Fruit fly (Drosophila melanogaster) whole organism, embryonic: Measurements from ENCODE around the gene CG34462.

Experiments used
- Bteb2 ChIP-seq: fragments of 200-800 bp; sonication (Bioruptor generic); optimal IDR thresholded peaks from 2 replicates; lab custom pipeline; 2016; ENCODE audit warnings: missing biosample characterization, missing genetic modification characterization
- CG10209 ChIP-seq: fragments of 200-800 bp; sonication (Bioruptor generic); optimal IDR thresholded peaks from 3 replicates; lab custom pipeline; 2017; ENCODE audit warnings: missing biosample characterization, mild to moderate bottlenecking, missing genetic modification characterization, missing genetic modification reagents
- CG10267 ChIP-seq: fragments of 200-800 bp; sonication (Bioruptor generic); optimal IDR thresholded peaks from 2 replicates; lab custom pipeline; 2018; ENCODE audit warnings: missing biosample characterization, mild to moderate bottlenecking, missing genetic modification characterization, moderate library complexity
- CG10274 ChIP-seq: fragments of 200-800 bp; sonication (Bioruptor generic); optimal IDR thresholded peaks from 3 replicates; lab custom pipeline; 2017; ENCODE audit warnings: missing biosample characterization, mild to moderate bottlenecking, missing genetic modification characterization
- CG11093 ChIP-seq: fragments of 200-800 bp; sonication (Bioruptor generic); IDR thresholded peaks from 3 replicates; pipeline ENCODE4 v1.3.6; 2022; ENCODE audit warnings: missing biosample characterization, missing genetic modification characterization
- CG12155 ChIP-seq: fragments of 200-800 bp; sonication (Bioruptor generic); optimal IDR thresholded peaks from 3 replicates; lab custom pipeline; 2016; ENCODE audit warnings: missing biosample characterization, missing genetic modification characterization
- CG13123 ChIP-seq: fragments of 200-800 bp; sonication (Bioruptor generic); optimal IDR thresholded peaks from 2 replicates; lab custom pipeline; 2016; ENCODE audit warnings: missing biosample characterization, missing genetic modification characterization
- CG13894 ChIP-seq: fragments of 200-800 bp; sonication (Bioruptor generic); optimal IDR thresholded peaks from 3 replicates; lab custom pipeline; 2018; ENCODE audit warnings: missing biosample characterization, mild to moderate bottlenecking, missing genetic modification characterization, moderate library complexity
- CG14014 ChIP-seq: fragments of 200-800 bp; sonication (Bioruptor generic); IDR thresholded peaks from 2 replicates; pipeline ENCODE4 v1.3.6; 2022; ENCODE audit warnings: missing biosample characterization, missing genetic modification characterization
- CG14965 ChIP-seq: fragments of 200-800 bp; sonication (Bioruptor generic); optimal IDR thresholded peaks from 2 replicates; lab custom pipeline; 2016; ENCODE audit warnings: missing biosample characterization, missing genetic modification characterization, borderline replicate concordance
- CG16815 ChIP-seq: fragments of 200-800 bp; sonication (Bioruptor generic); optimal IDR thresholded peaks from 3 replicates; lab custom pipeline; 2017; ENCODE audit warnings: missing biosample characterization, mild to moderate bottlenecking, missing genetic modification characterization
- CG17359 ChIP-seq: fragments of 200-800 bp; sonication (Bioruptor generic); optimal IDR thresholded peaks from 3 replicates; lab custom pipeline; 2018; ENCODE audit warnings: missing biosample characterization, mild to moderate bottlenecking, missing genetic modification characterization, moderate library complexity
- CG17361 ChIP-seq: fragments of 200-800 bp; sonication (Bioruptor generic); IDR thresholded peaks from 3 replicates; pipeline ENCODE4 v1.3.6; 2022; ENCODE audit warnings: missing biosample characterization, missing genetic modification characterization
- CG18619 ChIP-seq: fragments of 200-800 bp; sonication (Bioruptor generic); optimal IDR thresholded peaks from 3 replicates; lab custom pipeline; 2017; ENCODE audit warnings: missing biosample characterization, mild to moderate bottlenecking, missing genetic modification characterization
- CG18764 ChIP-seq: fragments of 200-800 bp; sonication (Bioruptor generic); optimal IDR thresholded peaks from 3 replicates; lab custom pipeline; 2016; ENCODE audit warnings: missing biosample characterization, missing genetic modification characterization
- CG2116 ChIP-seq: fragments of 200-800 bp; sonication (Bioruptor generic); optimal IDR thresholded peaks from 3 replicates; lab custom pipeline; 2018; ENCODE audit warnings: missing biosample characterization, mild to moderate bottlenecking, missing genetic modification characterization
- CG32772 ChIP-seq: fragments of 200-800 bp; sonication (Bioruptor generic); IDR thresholded peaks from 2 replicates; pipeline ENCODE4 v1.3.6; 2022; ENCODE audit warnings: missing biosample characterization, missing genetic modification characterization
- CG8944 ChIP-seq: fragments of 200-800 bp; sonication (Bioruptor generic); optimal IDR thresholded peaks from 3 replicates; lab custom pipeline; 2016; ENCODE audit warnings: missing biosample characterization, missing genetic modification characterization
- CTCF ChIP-seq: fragments of 200-800 bp; sonication (Bioruptor generic); optimal IDR thresholded peaks from 2 replicates; lab custom pipeline; 2017; ENCODE audit warnings: missing biosample characterization, mild to moderate bottlenecking, missing genetic modification characterization, moderate library complexity
- Deaf1 ChIP-seq: fragments of 200-800 bp; optimal IDR thresholded peaks from 3 replicates; lab custom pipeline; 2019; ENCODE audit warnings: missing biosample characterization, mild to moderate bottlenecking, missing genetic modification characterization, moderate library complexity
- Drgx ChIP-seq: fragments of 200-800 bp; sonication (Bioruptor generic); IDR thresholded peaks from 2 replicates; pipeline ENCODE4 v1.3.6; 2022; ENCODE audit warnings: missing biosample characterization, missing genetic modification characterization
- Ets65A ChIP-seq: fragments of 200-800 bp; sonication (Bioruptor generic); peaks from one replicate; lab custom pipeline; 2016; ENCODE audit warnings: missing biosample characterization, missing genetic modification characterization
- Fer2 ChIP-seq: fragments of 200-800 bp; sonication (Bioruptor generic); optimal IDR thresholded peaks from 2 replicates; lab custom pipeline; 2018; ENCODE audit warnings: missing biosample characterization, mild to moderate bottlenecking, missing genetic modification characterization, moderate library complexity
- Hey ChIP-seq: fragments of 200-800 bp; sonication (Bioruptor generic); optimal IDR thresholded peaks from 3 replicates; lab custom pipeline; 2018; ENCODE audit warnings: missing biosample characterization, mild to moderate bottlenecking, missing genetic modification characterization
- Hr78 ChIP-seq, 2 experiments: fragments of 200-800 bp in 1 of 2; fragments of >200 bp in 1 of 2; sonication (Bioruptor generic) in 1 of 2; optimal IDR thresholded peaks; 2 replicates each; lab custom pipeline; 2017 to 2019; ENCODE audit warnings: missing biosample characterization in 2 of 2, missing genetic modification characterization in 2 of 2, mild to moderate bottlenecking in 1 of 2, moderate library complexity in 1 of 2
- Mrtf ChIP-seq: fragments of 200-800 bp; sonication (Bioruptor generic); IDR thresholded peaks from 3 replicates; pipeline ENCODE4 v1.3.6; 2022; ENCODE audit warnings: missing biosample characterization, missing genetic modification characterization
- Neu2 ChIP-seq: fragments of 200-800 bp; sonication (Bioruptor generic); optimal IDR thresholded peaks from 3 replicates; lab custom pipeline; 2016; ENCODE audit warnings: missing biosample characterization, missing genetic modification characterization, borderline replicate concordance
- Optix ChIP-seq: fragments of 200-800 bp; sonication (Bioruptor generic); IDR thresholded peaks from 3 replicates; pipeline ENCODE4 v1.3.6; 2022; ENCODE audit warnings: missing biosample characterization, missing genetic modification characterization
- Rfx ChIP-seq: fragments of 200-800 bp; sonication (Bioruptor generic); IDR thresholded peaks from 2 replicates; pipeline ENCODE4 v1.3.6; 2022; ENCODE audit warnings: missing biosample characterization, missing genetic modification characterization
- Side ChIP-seq: fragments of 200-800 bp; sonication (Bioruptor generic); optimal IDR thresholded peaks from 2 replicates; lab custom pipeline; 2016; ENCODE audit warnings: missing biosample characterization, missing genetic modification characterization
- aop ChIP-seq: fragments of 200-800 bp; sonication (Bioruptor generic); IDR thresholded peaks from 2 replicates; pipeline ENCODE4 v1.3.6; 2022; ENCODE audit warnings: missing biosample characterization, missing genetic modification characterization
- bcd ChIP-seq: fragments of 200-800 bp; sonication (Bioruptor generic); optimal IDR thresholded peaks from 2 replicates; lab custom pipeline; 2017; ENCODE audit warnings: missing biosample characterization, mild to moderate bottlenecking, missing genetic modification characterization
- da ChIP-seq: fragments of 200-800 bp; sonication (Bioruptor generic); optimal IDR thresholded peaks from 2 replicates; lab custom pipeline; 2016; ENCODE audit warnings: missing biosample characterization, missing genetic modification characterization
- eyg ChIP-seq: fragments of 200-800 bp; sonication (Bioruptor generic); optimal IDR thresholded peaks from 3 replicates; lab custom pipeline; 2016; ENCODE audit warnings: missing biosample characterization, missing genetic modification characterization
- kah ChIP-seq: fragments of 200-800 bp; sonication (Bioruptor generic); optimal IDR thresholded peaks from 2 replicates; lab custom pipeline; 2018; ENCODE audit warnings: missing biosample characterization, mild to moderate bottlenecking, missing genetic modification characterization
- kni ChIP-seq: fragments of 200-800 bp; sonication (Bioruptor generic); optimal IDR thresholded peaks from 3 replicates; lab custom pipeline; 2017; ENCODE audit warnings: mild to moderate bottlenecking, missing biosample characterization, missing genetic modification reagents, missing genetic modification characterization
- nau ChIP-seq: fragments of 200-800 bp; sonication (Bioruptor generic); optimal IDR thresholded peaks from 3 replicates; lab custom pipeline; 2017; ENCODE audit warnings: missing biosample characterization, mild to moderate bottlenecking, missing genetic modification characterization, missing genetic modification reagents
- p53 ChIP-seq: fragments of 200-800 bp; sonication (Bioruptor generic); optimal IDR thresholded peaks from 2 replicates; lab custom pipeline; 2016; ENCODE audit warnings: missing biosample characterization, missing genetic modification characterization
- phol ChIP-seq: fragments of 200-800 bp; sonication (Bioruptor generic); optimal IDR thresholded peaks from 3 replicates; lab custom pipeline; 2018; ENCODE audit warnings: missing biosample characterization, mild to moderate bottlenecking, missing genetic modification characterization, moderate library complexity
- pros ChIP-seq: fragments of 200-800 bp; sonication (Bioruptor generic); optimal IDR thresholded peaks from 3 replicates; lab custom pipeline; 2019; ENCODE audit warnings: missing biosample characterization, mild to moderate bottlenecking, missing genetic modification characterization, moderate library complexity
- rib ChIP-seq: fragments of 200-800 bp; sonication (Bioruptor generic); IDR thresholded peaks from 2 replicates; pipeline ENCODE4 v1.3.6; 2022; ENCODE audit warnings: missing biosample characterization, missing genetic modification characterization
- shn ChIP-seq: fragments of 200-800 bp; sonication (Bioruptor generic); optimal IDR thresholded peaks from 3 replicates; lab custom pipeline; 2016; ENCODE audit warnings: missing biosample characterization, missing genetic modification characterization
- sima ChIP-seq: fragments of 200-800 bp; sonication (Bioruptor generic); optimal IDR thresholded peaks from 2 replicates; lab custom pipeline; 2016; ENCODE audit warnings: missing biosample characterization, missing genetic modification characterization
- sisA ChIP-seq: fragments of 200-800 bp; sonication (Bioruptor generic); IDR thresholded peaks from 2 replicates; pipeline ENCODE4 v1.3.6; 2022; ENCODE audit warnings: missing biosample characterization, missing genetic modification characterization
- sna ChIP-seq: fragments of 200-800 bp; sonication (Bioruptor generic); IDR thresholded peaks from 2 replicates; pipeline ENCODE4 v1.3.6; 2022; ENCODE audit warnings: missing biosample characterization, missing genetic modification characterization; ENCODE audit not compliant: partially characterized antibody
- ssp ChIP-seq: fragments of 200-800 bp; sonication (Bioruptor generic); IDR thresholded peaks from 2 replicates; pipeline ENCODE4 v1.3.6; 2022; ENCODE audit warnings: missing biosample characterization, missing genetic modification characterization
- tap ChIP-seq: fragments of 200-800 bp; optimal IDR thresholded peaks from 3 replicates; lab custom pipeline; 2019; ENCODE audit warnings: missing biosample characterization, mild to moderate bottlenecking, missing genetic modification characterization, moderate library complexity
- tna ChIP-seq: fragments of 200-800 bp; sonication (Bioruptor generic); IDR thresholded peaks from 2 replicates; pipeline ENCODE4 v1.3.6; 2022; ENCODE audit warnings: missing biosample characterization, missing genetic modification characterization; ENCODE audit not compliant: partially characterized antibody
- vfl ChIP-seq: fragments of 200-800 bp; sonication (Bioruptor generic); optimal IDR thresholded peaks from 2 replicates; lab custom pipeline; 2016; ENCODE audit warnings: missing biosample characterization, missing genetic modification characterization
- z ChIP-seq: fragments of 200-800 bp; sonication (Bioruptor generic); IDR thresholded peaks from 3 replicates; pipeline ENCODE4 v1.3.6; 2022; ENCODE audit warnings: missing biosample characterization, missing genetic modification characterization
- zen2 ChIP-seq: fragments of 200-800 bp; sonication (Bioruptor generic); IDR thresholded peaks from 3 replicates; pipeline ENCODE4 v1.3.6; 2022; ENCODE audit warnings: missing biosample characterization, missing genetic modification characterization; ENCODE audit not compliant: partially characterized antibody
- zf30C ChIP-seq: fragments of 200-800 bp; sonication (Bioruptor generic); optimal IDR thresholded peaks from 3 replicates; lab custom pipeline; 2018; ENCODE audit warnings: missing biosample characterization, mild to moderate bottlenecking, missing genetic modification characterization

The CG34462 gene

dm6 chr3L:8360643-8361110, 32.3 kb downstream of the CG34462 start, which contains the start of gene Idh (continued):
- TF ChIP-seq eyg (GFP tag; lab: Kevin White, UChicago) (no peak), Rfx (GFP tag; lab: Robert Waterston, UW) (peak; percentile 52; the same call in 1 of the 2 replicates), Neu2 (GFP tag; lab: Kevin White, UChicago) (no peak), CG2116 (no peak), pros (GFP tag; lab: Kevin White, UChicago) (no peak), Deaf1 (peak; percentile 38), Side (GFP tag; lab: Kevin White, UChicago) (no peak), CTCF (no peak), CG8944 (no peak), zen2 (GFP tag; lab: Robert Waterston, UW) (no peak; the same call in 2 of the 3 replicates), Fer2 (tag; lab: Kevin White, UChicago) (no peak), CG10209 (GFP tag; lab: Kevin White, UChicago) (no peak), Mrtf (GFP tag; lab: Robert Waterston, UW) (no peak), CG11093 (GFP tag; lab: Robert Waterston, UW) (no peak), tap (tag; lab: Kevin White, UChicago) (no peak), Bteb2 (GFP tag; lab: Kevin White, UChicago) (no peak), phol (tag; lab: Kevin White, UChicago) (no peak), CG13123 (no peak), tna (GFP tag; lab: Robert Waterston, UW) (0 out of 2 replicates have a peak, but pooled peaks have one; percentile 45), shn (no peak), kni (GFP tag; lab: Kevin White, UChicago) (peak; percentile 89), zf30C (no peak), CG14965 (GFP tag; lab: Kevin White, UChicago) (no peak), CG13894 (tag; lab: Kevin White, UChicago) (peak; percentile 41), CG10267 (no peak), z (GFP tag; lab: Robert Waterston, UW) (no peak), CG18764 (GFP tag; lab: Kevin White, UChicago) (no peak), da (GFP tag; lab: Kevin White, UChicago) (no peak), CG14014 (GFP tag; lab: Robert Waterston, UW) (0 out of 2 replicates have a peak, but pooled peaks have one; percentile 17), Ets65A (no peak), bcd (GFP tag; lab: Kevin White, UChicago) (no peak), Drgx (no peak), sna (GFP tag; lab: Robert Waterston, UW) (peak; percentile 57; the same call in 1 of the 2 replicates), CG32772 (GFP tag; lab: Robert Waterston, UW) (no peak), rib (GFP tag; lab: Robert Waterston, UW) (peak; percentile 57; the same call in 1 of the 2 replicates), CG17361 (GFP tag; lab: Robert Waterston, UW) (no peak), Hey (tag; lab: Kevin White, UChicago) (peak; percentile 42), aop (no peak), sima (GFP tag; lab: Kevin White, UChicago) (no peak), CG12155 (no peak), vfl (GFP tag; lab: Kevin White, UChicago) (no peak), nau (GFP tag; lab: Kevin White, UChicago) (no peak), ssp (GFP tag; lab: Robert Waterston, UW) (no peak), kah (GFP tag; lab: Kevin White, UChicago) (no peak), Optix (GFP tag; lab: Robert Waterston, UW) (no peak), CG18619 (GFP tag; lab: Kevin White, UChicago) (no peak), p53 (GFP tag; lab: Kevin White, UChicago) (no peak), Hr78 (GFP tag; optimal IDR thresholded peaks at IDR 0.05; lab: Kevin White, UChicago) (peak in 1 of 2 experiments; percentile 93), sisA (GFP tag; lab: Robert Waterston, UW) (no peak), CG16815 (GFP tag; lab: Kevin White, UChicago) (no peak), CG17359 (tag; lab: Kevin White, UChicago) (no peak), CG10274 (GFP tag; lab: Kevin White, UChicago) (no peak)
